Worm (Caenorhabditis elegans): ENCODE data around the gene ceh-62.

ceh-62 gene

ce11 chrII:10852880-10853279 lies 47.3 kb downstream of the ceh-62 start:
- TF ChIP-seq nhr-85 (tag) (no peak), aly-2 (tag; optimal IDR thresholded peaks at IDR 0.05) (no peak), aha-1 (tag; optimal IDR thresholded peaks at IDR 0.05) (no peak), nhr-84 (tag; optimal IDR thresholded peaks at IDR 0.05) (no peak), Y116A8C.19 (tag; optimal IDR thresholded peaks at IDR 0.05; ENCODE audit: borderline replicate concordance) (no peak), tlp-1 (tag; optimal IDR thresholded peaks at IDR 0.05) (no peak)

ce11 chrII:10857077-10857476 lies 51.5 kb downstream of the ceh-62 start, which contains the start of gene M106.7:
Gene M106.7 (minus strand): TSS chrII:10857177.
- TF ChIP-seq lin-13 (GFP tag; optimal IDR thresholded peaks at IDR 0.05), result no peak
- no peak for TF ChIP-seq lsy-2 (tag; optimal IDR thresholded peaks at IDR 0.05)
